Worm (Caenorhabditis elegans) whole organism, L1 larva: ENCODE measurements around the gene cnb-1.
A peak's percentile ranks its signal among the peaks of the same experiment; 100 is the strongest.

Experiments
- ama-1 ChIP-seq: fragments of 150-350 bp; optimal IDR thresholded peaks from 2 replicates; lab custom pipeline; 2014
- efl-1 ChIP-seq, 4 experiments: fragments of 150-350 bp; optimal IDR thresholded peaks in 3 of 4; peaks in 1 of 4; 1 replicate in 1 of 4; 2 replicates in 3 of 4; lab custom pipeline; 2014; ENCODE audit warnings: missing biosample characterization in 2 of 4, missing genetic modification characterization in 2 of 4, missing genetic modification reagents in 2 of 4
- irx-1 ChIP-seq: sonication (generic microtip); optimal IDR thresholded peaks from 2 replicates; lab custom pipeline; 2016; ENCODE audit warnings: missing genetic modification characterization, missing compliant biosample characterization
- mdl-1 ChIP-seq, 2 experiments: fragments of 150-350 bp; optimal IDR thresholded peaks; 2 replicates each; lab custom pipeline; 2014 to 2017; ENCODE audit warnings: missing biosample characterization in 2 of 2, missing genetic modification characterization in 2 of 2, inconsistent platforms in 1 of 2
- sox-4 ChIP-seq: sonication (generic microtip); optimal IDR thresholded peaks from 2 replicates; lab custom pipeline; 2016; ENCODE audit warnings: missing genetic modification characterization, missing compliant biosample characterization
- unc-62 ChIP-seq: fragments of 150-350 bp; optimal IDR thresholded peaks from 2 replicates; lab custom pipeline; 2014; ENCODE audit warnings: missing biosample characterization, missing genetic modification reagents, missing genetic modification characterization

DNA sequence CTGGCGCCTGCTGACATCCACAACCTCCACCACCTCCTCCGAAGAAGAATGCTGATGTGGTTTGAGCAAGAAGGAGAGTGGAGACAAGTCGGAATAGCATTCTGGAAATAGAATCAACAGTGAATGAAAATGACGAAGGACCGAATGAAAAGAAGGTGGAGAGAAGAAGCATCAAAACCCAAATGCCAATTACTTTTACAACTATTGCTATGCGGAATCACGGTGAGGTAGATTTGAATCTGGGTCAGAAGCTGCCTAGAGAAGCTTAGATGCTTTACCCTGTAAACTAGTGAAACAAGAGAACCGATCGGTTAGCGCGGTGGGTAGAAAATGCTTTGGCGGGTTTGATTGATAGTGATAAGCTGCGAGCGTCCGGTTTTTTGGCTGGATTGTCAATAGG lies 28.6 kb upstream of the cnb-1 start, which contains the start of gene grl-7:
- TF ChIP-seq efl-1 (optimal IDR thresholded peaks at IDR 0.05; lab: Kevin White, UChicago) (no peak), efl-1 (GFP tag; optimal IDR thresholded peaks at IDR 0.05 in 1 of 2; lab: Kevin White, UChicago) (peak in 1 of 2 experiments; percentile 33), ama-1 (lab: Kevin White, UChicago) (no peak), unc-62 (GFP tag; lab: Kevin White, UChicago) (no peak), irx-1 (no peak), mdl-1 (tag; optimal IDR thresholded peaks at IDR 0.05; lab: Kevin White, UChicago) (no peak), sox-4 (tag; lab: Kevin White, UChicago) (no peak)
